Worm (Caenorhabditis elegans): ENCODE measurements around the gene rps-14.

Gene rps-14

ce11 chrIII:7154526-7154925 lies 24.9 kb downstream of the rps-14 start:
- TF ChIP-seq unc-120 (tag; optimal IDR thresholded peaks at IDR 0.05; ENCODE audit: poor library complexity, severe bottlenecking) = no peak
- TF ChIP-seq ces-1 (GFP tag; optimal IDR thresholded peaks at IDR 0.05) = peak; percentile 13

- TF ChIP-seq nhr-12 (tag; optimal IDR thresholded peaks at IDR 0.05) = no peak
- TF ChIP-seq unc-62 (GFP tag; optimal IDR thresholded peaks at IDR 0.05) = peak; percentile 76
- no peak for TF ChIP-seq drap-1 (GFP tag; optimal IDR thresholded peaks at IDR 0.05)
- TF ChIP-seq unc-120 (tag; optimal IDR thresholded peaks at IDR 0.05; ENCODE audit: poor library complexity, severe bottlenecking) = peak; percentile 69
- peak; percentile 31 for TF ChIP-seq nhr-2 (tag; optimal IDR thresholded peaks at IDR 0.05)
- TF ChIP-seq ham-2 (GFP tag; optimal IDR thresholded peaks at IDR 0.05) = peak; percentile 80
- TF ChIP-seq nhr-237 (tag; optimal IDR thresholded peaks at IDR 0.05) = peak; percentile 87
- no peak for TF ChIP-seq ztf-11 (tag; optimal IDR thresholded peaks at IDR 0.05)
- peak; percentile 99 for TF ChIP-seq ces-1 (GFP tag; optimal IDR thresholded peaks at IDR 0.05)
- TF ChIP-seq sptf-1 (tag; optimal IDR thresholded peaks at IDR 0.05) = peak; percentile 9
- TF ChIP-seq hlh-1 (tag; optimal IDR thresholded peaks at IDR 0.05) = peak; percentile 42
- TF ChIP-seq ceh-39 (tag; optimal IDR thresholded peaks at IDR 0.05) = peak; percentile 42
- peak; percentile 79 for TF ChIP-seq lsy-2 (tag; optimal IDR thresholded peaks at IDR 0.05)
- TF ChIP-seq lin-13 (tag; optimal IDR thresholded peaks at IDR 0.05) = no peak
- peak; percentile 68 for TF ChIP-seq elt-3 (tag; optimal IDR thresholded peaks at IDR 0.05)
- TF ChIP-seq bed-3 (GFP tag; optimal IDR thresholded peaks at IDR 0.05) = no peak
- no peak for TF ChIP-seq ceh-83 (GFP tag; optimal IDR thresholded peaks at IDR 0.05)
- peak; percentile 57 for TF ChIP-seq pha-4 (tag; optimal IDR thresholded peaks at IDR 0.05)
- TF ChIP-seq zip-8 (tag; optimal IDR thresholded peaks at IDR 0.05) = no peak
Observed at ce11 chrIII:7153747-7154238, 25.6 kb downstream of the rps-14 start, which contains the start of gene ogt-1. TSS of gene ogt-1 (minus strand) at chrIII:7153797.

- TF ChIP-seq mls-2 (tag; optimal IDR thresholded peaks at IDR 0.05) = no peak
- no peak for TF ChIP-seq unc-39 (tag; optimal IDR thresholded peaks at IDR 0.05)
- no peak for TF ChIP-seq sptf-1 (tag; optimal IDR thresholded peaks at IDR 0.05)
- TF ChIP-seq mab-5 (tag; optimal IDR thresholded peaks at IDR 0.05) = no peak
- TF ChIP-seq M03D4.4 (tag; optimal IDR thresholded peaks at IDR 0.05) = no peak
Observed at ce11 chrIII:7152569-7152968, 26.8 kb downstream of the rps-14 start.

ce11 chrIII:7150162-7150561 lies 29.2 kb downstream of the rps-14 start:
- TF ChIP-seq drap-1 (GFP tag; optimal IDR thresholded peaks at IDR 0.05) = no peak
- no peak for TF ChIP-seq lin-13 (tag; optimal IDR thresholded peaks at IDR 0.05)
- TF ChIP-seq mab-5 (tag; optimal IDR thresholded peaks at IDR 0.05) = no peak
- TF ChIP-seq ham-2 (GFP tag; optimal IDR thresholded peaks at IDR 0.05) = no peak
- no peak for TF ChIP-seq nhr-12 (tag; optimal IDR thresholded peaks at IDR 0.05)
- no peak for TF ChIP-seq sem-2 (GFP tag; optimal IDR thresholded peaks at IDR 0.05)
- no peak for TF ChIP-seq nhr-237 (tag; optimal IDR thresholded peaks at IDR 0.05)
- no peak for TF ChIP-seq unc-39 (tag; optimal IDR thresholded peaks at IDR 0.05)
- TF ChIP-seq blmp-1 (tag; optimal IDR thresholded peaks at IDR 0.05) = no peak
- TF ChIP-seq lsy-2 (tag; optimal IDR thresholded peaks at IDR 0.05) = no peak
- TF ChIP-seq bed-3 (GFP tag; optimal IDR thresholded peaks at IDR 0.05) = no peak
- TF ChIP-seq M03D4.4 (tag; optimal IDR thresholded peaks at IDR 0.05) = no peak
- no peak for TF ChIP-seq flh-1 (GFP tag; optimal IDR thresholded peaks at IDR 0.05)
- no peak for TF ChIP-seq mls-2 (tag; optimal IDR thresholded peaks at IDR 0.05)
- no peak for TF ChIP-seq pha-4 (tag; optimal IDR thresholded peaks at IDR 0.05)

- TF ChIP-seq flh-1 (GFP tag; optimal IDR thresholded peaks at IDR 0.05) = no peak
Observed at ce11 chrIII:7148191-7148590, 31.2 kb downstream of the rps-14 start.

ce11 chrIII:7146341-7146740 lies 33.0 kb downstream of the rps-14 start:
- TF ChIP-seq pha-4 (tag; optimal IDR thresholded peaks at IDR 0.05) (no peak), unc-62 (GFP tag; optimal IDR thresholded peaks at IDR 0.05) (no peak), flh-1 (GFP tag; optimal IDR thresholded peaks at IDR 0.05) (no peak), lin-13 (tag; optimal IDR thresholded peaks at IDR 0.05) (no peak), drap-1 (GFP tag; optimal IDR thresholded peaks at IDR 0.05) (no peak), hlh-1 (tag; optimal IDR thresholded peaks at IDR 0.05) (no peak), blmp-1 (tag; optimal IDR thresholded peaks at IDR 0.05) (no peak), ceh-83 (GFP tag; optimal IDR thresholded peaks at IDR 0.05) (no peak), sem-2 (GFP tag; optimal IDR thresholded peaks at IDR 0.05) (no peak), ceh-39 (tag; optimal IDR thresholded peaks at IDR 0.05) (no peak), zip-8 (tag; optimal IDR thresholded peaks at IDR 0.05) (no peak), elt-3 (tag; optimal IDR thresholded peaks at IDR 0.05) (no peak), mls-2 (tag; optimal IDR thresholded peaks at IDR 0.05) (no peak), nhr-12 (tag; optimal IDR thresholded peaks at IDR 0.05) (no peak), elt-1 (tag; optimal IDR thresholded peaks at IDR 0.05; ENCODE audit: borderline replicate concordance, insufficient read depth) (no peak), bed-3 (GFP tag; optimal IDR thresholded peaks at IDR 0.05) (no peak)

Measured in whole organism, mixed stage, embryonic.